Worm (Caenorhabditis elegans) whole organism, mixed stage, embryonic: ENCODE measurements around the gene lec-8.

ENCODE experiments used
- ceh-39 ChIP-seq: fragments of 150-350 bp; optimal IDR thresholded peaks from 2 replicates; lab custom pipeline; 2014; ENCODE audit warnings: missing biosample characterization, missing genetic modification characterization
- elt-1 ChIP-seq: sonication (generic microtip); optimal IDR thresholded peaks from 2 replicates; lab custom pipeline; 2017; ENCODE audit warnings: missing genetic modification characterization, mild to moderate bottlenecking, missing compliant biosample characterization, antibody characterized with exemption, moderate library complexity, borderline replicate concordance; ENCODE audit not compliant: insufficient read depth
- elt-3 ChIP-seq: fragments of 150-350 bp; optimal IDR thresholded peaks from 2 replicates; lab custom pipeline; 2014; ENCODE audit warnings: missing biosample characterization, missing genetic modification characterization
- lin-13 ChIP-seq: fragments of 150-350 bp; optimal IDR thresholded peaks from 2 replicates; lab custom pipeline; 2014; ENCODE audit warnings: missing biosample characterization, missing genetic modification characterization
- lsy-2 ChIP-seq: fragments of 150-350 bp; optimal IDR thresholded peaks from 2 replicates; lab custom pipeline; 2014; ENCODE audit warnings: missing biosample characterization, missing genetic modification characterization
- mab-5 ChIP-seq: fragments of 150-350 bp; optimal IDR thresholded peaks from 2 replicates; lab custom pipeline; 2014; ENCODE audit warnings: missing biosample characterization, missing genetic modification characterization
- nhr-28 ChIP-seq: fragments of 150-350 bp; optimal IDR thresholded peaks from 2 replicates; lab custom pipeline; 2014; ENCODE audit warnings: missing biosample characterization, missing genetic modification characterization
- nhr-76 ChIP-seq: sonication (generic microtip); optimal IDR thresholded peaks from 2 replicates; lab custom pipeline; 2017; ENCODE audit warnings: missing biosample characterization, missing genetic modification characterization
- pha-4 ChIP-seq: fragments of 150-350 bp; optimal IDR thresholded peaks from 2 replicates; lab custom pipeline; 2018; ENCODE audit warnings: missing biosample characterization, missing genetic modification reagents, missing genetic modification characterization
- snpc-4 ChIP-seq: fragments of 150-350 bp; optimal IDR thresholded peaks from 2 replicates; lab custom pipeline; 2014; ENCODE audit warnings: missing biosample characterization, missing genetic modification characterization
- ztf-11 ChIP-seq: fragments of 150-350 bp; optimal IDR thresholded peaks from 2 replicates; lab custom pipeline; 2014; ENCODE audit warnings: missing biosample characterization, missing genetic modification characterization

DNA sequence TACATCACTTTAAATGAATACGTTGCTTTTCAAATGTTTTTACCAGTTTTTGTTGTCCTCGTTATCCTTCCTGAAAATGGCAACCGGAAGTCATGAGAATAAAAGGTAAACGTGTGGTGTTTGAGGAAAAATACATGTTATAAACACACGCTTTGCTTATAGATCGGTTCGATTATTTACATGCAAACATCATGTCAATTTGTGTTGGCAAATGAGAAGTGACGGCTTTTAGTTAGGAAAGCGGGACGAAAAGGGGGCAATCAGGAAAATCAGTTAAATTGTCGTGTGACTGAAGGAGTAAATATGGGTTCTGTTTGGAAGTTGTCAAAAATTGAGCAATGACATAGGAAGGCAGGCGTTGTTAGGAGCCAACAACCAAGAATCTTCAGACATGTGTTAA lies 19.2 kb upstream of the lec-8 start, which contains the start of gene rrc-1:
- TF ChIP-seq ztf-11 (tag; lab: Kevin White, UChicago) (no peak), ceh-39 (tag; lab: Kevin White, UChicago) (no peak), snpc-4 (tag; lab: Kevin White, UChicago) (no peak), lin-13 (tag; lab: Kevin White, UChicago) (no peak), nhr-76 (tag; lab: Kevin White, UChicago) (no peak), elt-1 (no peak), nhr-28 (tag; lab: Kevin White, UChicago) (no peak), pha-4 (tag; lab: Kevin White, UChicago) (no peak), elt-3 (no peak), lsy-2 (no peak), mab-5 (tag; lab: Kevin White, UChicago) (no peak)
